Fruit fly (Drosophila melanogaster) whole organism, pupa: Measurements from ENCODE around the gene CG8004.

Source experiments
- CG10348 ChIP-seq: fragments of 200-800 bp; sonication (Bioruptor generic); IDR thresholded peaks from 2 replicates; pipeline ENCODE4 v1.3.6; 2022; ENCODE audit warnings: missing biosample characterization, missing genetic modification characterization
- CG12605 ChIP-seq: fragments of 200-800 bp; sonication (Bioruptor generic); IDR thresholded peaks from 2 replicates; pipeline ENCODE4 v1.3.6; 2022; ENCODE audit warnings: missing biosample characterization, missing genetic modification characterization
- CG13204 ChIP-seq: fragments of 200-800 bp; sonication (Bioruptor generic); optimal IDR thresholded peaks from 2 replicates; lab custom pipeline; 2018; ENCODE audit warnings: missing biosample characterization, mild to moderate bottlenecking, missing genetic modification characterization, moderate library complexity
- CG14655 ChIP-seq: fragments of 200-800 bp; sonication (Bioruptor generic); optimal IDR thresholded peaks from 3 replicates; lab custom pipeline; 2017; ENCODE audit warnings: mild to moderate bottlenecking, missing biosample characterization, missing genetic modification reagents, missing genetic modification characterization
- CG15710 ChIP-seq: fragments of 200-800 bp; sonication (Bioruptor generic); optimal IDR thresholded peaks from 2 replicates; lab custom pipeline; 2018; ENCODE audit warnings: missing biosample characterization, mild to moderate bottlenecking, missing genetic modification characterization, moderate library complexity
- CG17806 ChIP-seq: fragments of 200-800 bp; sonication (Bioruptor generic); optimal IDR thresholded peaks from 2 replicates; lab custom pipeline; 2018; ENCODE audit warnings: missing biosample characterization, mild to moderate bottlenecking, missing genetic modification characterization, moderate library complexity
- CG32121 ChIP-seq: fragments of 200-800 bp; sonication (Bioruptor generic); IDR thresholded peaks from 2 replicates; pipeline ENCODE4 v1.3.6; 2022; ENCODE audit warnings: missing biosample characterization, missing genetic modification characterization
- CG34367 ChIP-seq: fragments of 200-800 bp; sonication (Bioruptor generic); optimal IDR thresholded peaks from 2 replicates; lab custom pipeline; 2018; ENCODE audit warnings: missing biosample characterization, mild to moderate bottlenecking, missing genetic modification characterization
- CG4496 ChIP-seq: fragments of 200-800 bp; sonication (Bioruptor generic); IDR thresholded peaks from 3 replicates; pipeline ENCODE4 v1.3.6; 2022; ENCODE audit warnings: missing biosample characterization, missing genetic modification characterization
- CG8159 ChIP-seq: fragments of 200-800 bp; sonication (Bioruptor generic); optimal IDR thresholded peaks from 3 replicates; lab custom pipeline; 2018; ENCODE audit warnings: missing biosample characterization, mild to moderate bottlenecking, missing genetic modification characterization, moderate library complexity
- CG8301 ChIP-seq: fragments of 200-800 bp; sonication (Bioruptor generic); optimal IDR thresholded peaks from 2 replicates; lab custom pipeline; 2018; ENCODE audit warnings: missing biosample characterization, mild to moderate bottlenecking, missing genetic modification characterization
- CG9948 ChIP-seq: fragments of 200-800 bp; sonication (Bioruptor generic); optimal IDR thresholded peaks from 2 replicates; lab custom pipeline; 2018; ENCODE audit warnings: missing biosample characterization, mild to moderate bottlenecking, missing genetic modification characterization, moderate library complexity
- D1 ChIP-seq: fragments of 200-800 bp; sonication (Bioruptor generic); optimal IDR thresholded peaks from 2 replicates; lab custom pipeline; 2018; ENCODE audit warnings: missing biosample characterization, mild to moderate bottlenecking, missing genetic modification characterization, moderate library complexity
- EcR ChIP-seq: fragments of 200-800 bp; sonication (Bioruptor generic); optimal IDR thresholded peaks from 3 replicates; lab custom pipeline; 2019; ENCODE audit warnings: missing biosample characterization, missing genetic modification characterization, mild to moderate bottlenecking, moderate library complexity, missing genetic modification reagents
- Ets98B ChIP-seq: fragments of 200-800 bp; sonication (Bioruptor generic); IDR thresholded peaks from 2 replicates; pipeline ENCODE4 v1.3.6; 2022; ENCODE audit warnings: missing biosample characterization, missing genetic modification characterization
- Pif1A ChIP-seq: fragments of 200-800 bp; sonication (Bioruptor generic); optimal IDR thresholded peaks from 3 replicates; lab custom pipeline; 2016; ENCODE audit warnings: missing biosample characterization, missing genetic modification characterization
- Pif1B ChIP-seq: fragments of 200-800 bp; sonication (Bioruptor generic); optimal IDR thresholded peaks from 3 replicates; lab custom pipeline; 2016; ENCODE audit warnings: missing biosample characterization, missing genetic modification characterization
- Snoo ChIP-seq: fragments of 200-800 bp; sonication (Bioruptor generic); optimal IDR thresholded peaks from 3 replicates; lab custom pipeline; 2017; ENCODE audit warnings: missing biosample characterization, mild to moderate bottlenecking, missing genetic modification characterization, inconsistent platforms
- fd96Ca ChIP-seq: fragments of 200-800 bp; sonication (Bioruptor generic); IDR thresholded peaks from 3 replicates; pipeline ENCODE4 v1.3.6; 2022; ENCODE audit warnings: missing biosample characterization, missing genetic modification characterization
- gl ChIP-seq: fragments of 200-800 bp; sonication (Bioruptor generic); optimal IDR thresholded peaks from 2 replicates; lab custom pipeline; 2018; ENCODE audit warnings: missing biosample characterization, mild to moderate bottlenecking, missing genetic modification characterization
- rn ChIP-seq: fragments of 200-800 bp; sonication (Bioruptor generic); IDR thresholded peaks from 2 replicates; pipeline ENCODE4 v1.3.6; 2022; ENCODE audit warnings: missing biosample characterization, missing genetic modification characterization

The CG8004 gene

DNA sequence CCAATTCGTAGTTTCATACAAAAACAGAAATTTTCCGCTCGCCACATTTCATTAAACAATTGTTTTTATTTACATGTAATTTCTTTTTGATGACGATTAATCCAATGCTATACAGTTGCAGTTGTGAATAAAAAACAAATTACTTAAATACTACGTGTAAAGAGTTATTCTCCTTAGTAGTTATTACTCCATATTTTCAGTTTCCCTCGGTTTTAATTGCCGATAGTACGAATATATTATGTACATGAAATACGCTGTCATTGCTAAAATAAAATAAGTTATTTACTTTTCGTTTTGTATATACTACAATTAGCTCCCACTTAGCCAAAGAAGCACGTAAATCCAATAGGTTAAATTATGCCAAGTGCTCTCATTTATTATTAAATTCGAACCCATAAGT, 25.3 kb upstream of the CG8004 start, which contains the start of gene CG42655:
TSS of gene CG42655 (minus strand) at position 101 of the 400 bp plus-strand sequence.
- TF ChIP-seq CG10348 (GFP tag; lab: Robert Waterston, UW) (no peak), CG15710 (tag; lab: Kevin White, UChicago) (no peak), gl (no peak)

DNA sequence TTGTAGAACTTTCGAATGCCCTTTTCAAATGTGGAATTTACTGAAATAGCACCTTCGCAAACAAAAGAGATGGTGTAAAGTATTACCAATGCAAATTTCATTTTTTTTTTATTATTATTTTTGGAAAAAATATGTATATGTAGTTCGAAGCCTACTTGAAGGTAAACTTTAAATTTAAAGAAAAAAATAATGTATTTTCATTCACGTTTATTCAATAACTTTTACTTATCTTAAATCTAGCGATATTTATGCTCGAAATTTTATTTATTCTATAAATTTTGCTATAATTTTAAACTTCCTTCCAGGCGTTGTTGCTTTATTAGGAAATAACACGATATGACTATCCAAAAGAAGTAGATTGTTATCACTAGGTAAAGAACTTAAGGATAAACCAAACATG, 24.4 kb upstream of the CG8004 start, which contains the start of gene CG33710:
TSS of gene CG33710 (minus strand) at position 101 of the 400 bp plus-strand sequence.
- TF ChIP-seq CG15710 (tag; lab: Kevin White, UChicago), result no peak
- no peak for TF ChIP-seq rn (GFP tag; lab: Robert Waterston, UW)
- TF ChIP-seq CG32121 (GFP tag; lab: Robert Waterston, UW), result no peak
- no peak for TF ChIP-seq CG34367 (tag; lab: Kevin White, UChicago)
- no peak for TF ChIP-seq CG4496
- TF ChIP-seq gl, result no peak
- no peak for TF ChIP-seq CG8301 (tag; lab: Kevin White, UChicago)
- TF ChIP-seq CG17806, result no peak
- no peak for TF ChIP-seq Pif1A (GFP tag; lab: Kevin White, UChicago)
- no peak for TF ChIP-seq CG8159 (tag; lab: Kevin White, UChicago)

dm6 chr3L:19951868-19952267, 23.6 kb upstream of the CG8004 start, which contains the start of gene CG34258:
Gene CG34258, minus strand, starts transcription at chr3L:19951968.
- TF ChIP-seq gl (no peak), EcR (GFP tag; lab: Kevin White, UChicago) (no peak), CG32121 (GFP tag; lab: Robert Waterston, UW) (no peak), Pif1B (GFP tag; lab: Kevin White, UChicago) (no peak), CG8159 (tag; lab: Kevin White, UChicago) (no peak), D1 (tag; lab: Kevin White, UChicago) (no peak), CG12605 (GFP tag; lab: Robert Waterston, UW) (no peak), CG17806 (no peak), CG8301 (tag; lab: Kevin White, UChicago) (no peak), CG34367 (tag; lab: Kevin White, UChicago) (no peak), CG4496 (no peak), fd96Ca (GFP tag; lab: Robert Waterston, UW) (no peak)

dm6 chr3L:19951035-19951434, 22.7 kb upstream of the CG8004 start, which contains the start of gene CG32219:
Gene CG32219, minus strand, starts transcription at chr3L:19951135.
- no peak for TF ChIP-seq rn (GFP tag; lab: Robert Waterston, UW)
- no peak for TF ChIP-seq CG13204 (GFP tag; lab: Kevin White, UChicago)
- TF ChIP-seq CG4496, result no peak
- TF ChIP-seq Pif1B (GFP tag; lab: Kevin White, UChicago), result no peak
- TF ChIP-seq EcR (GFP tag; lab: Kevin White, UChicago), result no peak
- TF ChIP-seq CG9948 (tag; lab: Kevin White, UChicago), result no peak
- TF ChIP-seq D1 (tag; lab: Kevin White, UChicago), result no peak
- no peak for TF ChIP-seq CG15710 (tag; lab: Kevin White, UChicago)
- no peak for TF ChIP-seq fd96Ca (GFP tag; lab: Robert Waterston, UW)
- TF ChIP-seq Pif1A (GFP tag; lab: Kevin White, UChicago), result no peak
- no peak for TF ChIP-seq CG14655 (GFP tag; lab: Kevin White, UChicago)
- TF ChIP-seq Ets98B (GFP tag; lab: Robert Waterston, UW), result no peak
- TF ChIP-seq CG34367 (tag; lab: Kevin White, UChicago), result no peak
- TF ChIP-seq CG17806, result no peak
- no peak for TF ChIP-seq gl
- no peak for TF ChIP-seq CG12605 (GFP tag; lab: Robert Waterston, UW)
- no peak for TF ChIP-seq CG8301 (tag; lab: Kevin White, UChicago)
- no peak for TF ChIP-seq Snoo (tag; lab: Kevin White, UChicago)

- TF ChIP-seq CG8159 (tag; lab: Kevin White, UChicago), result no peak
- TF ChIP-seq, all 21 proteins: peak for 0
Measured at dm6 chr3L:19945469-19945868, 17.2 kb upstream of the CG8004 start.

- TF ChIP-seq CG14655 (GFP tag; lab: Kevin White, UChicago), result no peak
- no peak for TF ChIP-seq Ets98B (GFP tag; lab: Robert Waterston, UW)
- no peak for TF ChIP-seq Pif1A (GFP tag; lab: Kevin White, UChicago)
- TF ChIP-seq Snoo (tag; lab: Kevin White, UChicago), result no peak
Measured at dm6 chr3L:19941162-19941561, 12.9 kb upstream of the CG8004 start.

- TF ChIP-seq Pif1B (GFP tag; lab: Kevin White, UChicago) (no peak), EcR (GFP tag; lab: Kevin White, UChicago) (no peak), CG12605 (GFP tag; lab: Robert Waterston, UW) (no peak), gl (no peak), CG4496 (no peak), CG32121 (GFP tag; lab: Robert Waterston, UW) (no peak), CG10348 (GFP tag; lab: Robert Waterston, UW) (no peak), Snoo (tag; lab: Kevin White, UChicago) (no peak), CG14655 (GFP tag; lab: Kevin White, UChicago) (no peak), CG34367 (tag; lab: Kevin White, UChicago) (no peak), CG13204 (GFP tag; lab: Kevin White, UChicago) (no peak), Pif1A (GFP tag; lab: Kevin White, UChicago) (no peak), Ets98B (GFP tag; lab: Robert Waterston, UW) (no peak), CG17806 (no peak), rn (GFP tag; lab: Robert Waterston, UW) (no peak), CG8301 (tag; lab: Kevin White, UChicago) (no peak), D1 (tag; lab: Kevin White, UChicago) (no peak), CG15710 (tag; lab: Kevin White, UChicago) (no peak)
Measured at dm6 chr3L:19940349-19940748, 12.0 kb upstream of the CG8004 start.
